Fruit fly (Drosophila melanogaster) S2 (cell line): ENCODE results near the gene CG34174.

Source experiments
- CG8478 ChIP-seq: fragments of >200 bp; optimal IDR thresholded peaks from 2 replicates; lab custom pipeline; 2018
- CTCF ChIP-seq, 2 experiments: fragments of >200 bp; optimal IDR thresholded peaks; 2 replicates each; lab custom pipeline; 2018

dm6 chr2L:2220573-2221332 lies 6.7 kb downstream of the CG34174 start, which contains the start of gene papi:
- TF ChIP-seq CTCF (optimal IDR thresholded peaks at IDR 0.05; lab: Kevin White, UChicago) (no peak), CG8478 (lab: Kevin White, UChicago) (no peak)
